Fruit fly (Drosophila melanogaster) whole organism, embryonic: ENCODE data around the gene ATPsynC.

Experiments used
- ATbp ChIP-seq: fragments of 200-800 bp; sonication (Bioruptor generic); optimal IDR thresholded peaks from 2 replicates; lab custom pipeline; 2017; ENCODE audit warnings: missing biosample characterization, mild to moderate bottlenecking, missing genetic modification characterization, missing genetic modification reagents
- Asciz ChIP-seq: fragments of 200-800 bp; sonication (Bioruptor generic); optimal IDR thresholded peaks from 2 replicates; lab custom pipeline; 2017; ENCODE audit warnings: missing biosample characterization, mild to moderate bottlenecking, missing genetic modification characterization, missing genetic modification reagents
- Awh ChIP-seq: fragments of 200-800 bp; sonication (Bioruptor generic); IDR thresholded peaks from 2 replicates; pipeline ENCODE4, ENCODE4 v1.3.6; 2022; ENCODE audit warnings: missing biosample characterization, missing genetic modification characterization
- Bdp1 ChIP-seq: fragments of 200-800 bp; sonication (Bioruptor generic); optimal IDR thresholded peaks from 3 replicates; lab custom pipeline; 2016; ENCODE audit warnings: missing biosample characterization, missing genetic modification characterization
- CG11504 ChIP-seq: fragments of 200-800 bp; sonication (Bioruptor generic); optimal IDR thresholded peaks from 3 replicates; lab custom pipeline; 2019; ENCODE audit warnings: missing biosample characterization, mild to moderate bottlenecking, missing genetic modification characterization, moderate library complexity
- CG12071 ChIP-seq: fragments of 200-800 bp; sonication (Bioruptor generic); optimal IDR thresholded peaks from 3 replicates; lab custom pipeline; 2018; ENCODE audit warnings: missing biosample characterization, mild to moderate bottlenecking, missing genetic modification characterization
- CG14710 ChIP-seq: fragments of 200-800 bp; sonication (Bioruptor generic); optimal IDR thresholded peaks from 3 replicates; lab custom pipeline; 2019; ENCODE audit warnings: missing biosample characterization, mild to moderate bottlenecking, missing genetic modification characterization, moderate library complexity
- CG15269 ChIP-seq: fragments of 200-800 bp; sonication (Bioruptor generic); optimal IDR thresholded peaks from 2 replicates; lab custom pipeline; 2018; ENCODE audit warnings: missing biosample characterization, mild to moderate bottlenecking, missing genetic modification characterization, moderate library complexity
- CG15601 ChIP-seq: fragments of 200-800 bp; sonication (Bioruptor generic); optimal IDR thresholded peaks from 3 replicates; lab custom pipeline; 2019; ENCODE audit warnings: missing biosample characterization, mild to moderate bottlenecking, missing genetic modification characterization, moderate library complexity
- CG1603 ChIP-seq: fragments of 200-800 bp; sonication (Bioruptor generic); optimal IDR thresholded peaks from 2 replicates; lab custom pipeline; 2019; ENCODE audit warnings: missing biosample characterization, mild to moderate bottlenecking, missing genetic modification characterization, moderate library complexity
- CG17612 ChIP-seq: fragments of 200-800 bp; sonication (Bioruptor generic); IDR thresholded peaks from 2 replicates; pipeline ENCODE4 v1.3.6; 2022; ENCODE audit warnings: missing biosample characterization, missing genetic modification characterization
- CG18262 ChIP-seq: fragments of 200-800 bp; optimal IDR thresholded peaks from 3 replicates; lab custom pipeline; 2019; ENCODE audit warnings: missing biosample characterization, mild to moderate bottlenecking, missing genetic modification characterization, moderate library complexity
- CG2116 ChIP-seq: fragments of 200-800 bp; sonication (Bioruptor generic); optimal IDR thresholded peaks from 3 replicates; lab custom pipeline; 2018; ENCODE audit warnings: missing biosample characterization, mild to moderate bottlenecking, missing genetic modification characterization
- CG2120 ChIP-seq: fragments of 200-800 bp; sonication (Bioruptor generic); optimal IDR thresholded peaks from 3 replicates; lab custom pipeline; 2016; ENCODE audit warnings: missing biosample characterization, missing genetic modification characterization
- CG3407 ChIP-seq: fragments of 200-800 bp; sonication (Bioruptor generic); optimal IDR thresholded peaks from 2 replicates; lab custom pipeline; 2018; ENCODE audit warnings: missing biosample characterization, mild to moderate bottlenecking, missing genetic modification characterization
- CG43689 ChIP-seq: fragments of 200-800 bp; sonication (Bioruptor generic); IDR thresholded peaks from 2 replicates; pipeline ENCODE4 v1.3.6; 2022; ENCODE audit warnings: missing biosample characterization, missing genetic modification characterization
- CG4854 ChIP-seq: fragments of 200-800 bp; sonication (Bioruptor generic); optimal IDR thresholded peaks from 2 replicates; lab custom pipeline; 2016; ENCODE audit warnings: missing biosample characterization, missing genetic modification characterization, inconsistent platforms
- CG6765 ChIP-seq: fragments of 200-800 bp; sonication (Bioruptor generic); optimal IDR thresholded peaks from 3 replicates; lab custom pipeline; 2017; ENCODE audit warnings: missing biosample characterization, mild to moderate bottlenecking, missing genetic modification characterization
- CG6813 ChIP-seq: fragments of 200-800 bp; sonication (Bioruptor generic); optimal IDR thresholded peaks from 2 replicates; lab custom pipeline; 2017; ENCODE audit warnings: missing biosample characterization, missing genetic modification characterization, mild to moderate bottlenecking, moderate library complexity, missing genetic modification reagents
- CG8281 ChIP-seq: fragments of 200-800 bp; sonication (Bioruptor generic); optimal IDR thresholded peaks from 2 replicates; lab custom pipeline; 2018; ENCODE audit warnings: missing biosample characterization, mild to moderate bottlenecking, missing genetic modification characterization, moderate library complexity
- CG9437 ChIP-seq: fragments of 200-800 bp; sonication (Bioruptor generic); optimal IDR thresholded peaks from 2 replicates; lab custom pipeline; 2018; ENCODE audit warnings: missing biosample characterization, mild to moderate bottlenecking, missing genetic modification characterization
- Dll ChIP-seq: fragments of 200-800 bp; sonication (Bioruptor generic); IDR thresholded peaks from 4 replicates; pipeline ENCODE4 v1.3.6; 2022; ENCODE audit warnings: missing biosample characterization, missing genetic modification characterization; ENCODE audit not compliant: partially characterized antibody
- Gsc ChIP-seq: fragments of 200-800 bp; sonication (Bioruptor generic); IDR thresholded peaks from 2 replicates; pipeline ENCODE4 v1.3.6; 2022; ENCODE audit warnings: missing biosample characterization, missing genetic modification characterization
- HHEX ChIP-seq: fragments of 200-800 bp; sonication (Bioruptor generic); optimal IDR thresholded peaks from 3 replicates; lab custom pipeline; 2017; ENCODE audit warnings: missing biosample characterization, mild to moderate bottlenecking, missing genetic modification characterization, missing genetic modification reagents
- Hr78 ChIP-seq, 2 experiments: fragments of 200-800 bp in 1 of 2; fragments of >200 bp in 1 of 2; sonication (Bioruptor generic) in 1 of 2; optimal IDR thresholded peaks; 2 replicates each; lab custom pipeline; 2017 to 2019; ENCODE audit warnings: missing biosample characterization in 2 of 2, missing genetic modification characterization in 2 of 2, mild to moderate bottlenecking in 1 of 2, moderate library complexity in 1 of 2
- Nf-YB ChIP-seq: fragments of 200-800 bp; sonication (Bioruptor generic); optimal IDR thresholded peaks from 3 replicates; lab custom pipeline; 2019; ENCODE audit warnings: missing biosample characterization, mild to moderate bottlenecking, missing genetic modification characterization, moderate library complexity
- Optix ChIP-seq: fragments of 200-800 bp; sonication (Bioruptor generic); IDR thresholded peaks from 3 replicates; pipeline ENCODE4 v1.3.6; 2022; ENCODE audit warnings: missing biosample characterization, missing genetic modification characterization
- Pdp1 ChIP-seq, 2 experiments: fragments of 200-800 bp; sonication (Bioruptor generic); optimal IDR thresholded peaks; 3 replicates each; lab custom pipeline; 2016; ENCODE audit warnings: missing biosample characterization in 2 of 2, missing genetic modification characterization in 2 of 2, mild to moderate bottlenecking in 1 of 2, moderate library complexity in 1 of 2
- Sox102F ChIP-seq: fragments of 200-800 bp; sonication (Bioruptor generic); optimal IDR thresholded peaks from 2 replicates; lab custom pipeline; 2018; ENCODE audit warnings: missing biosample characterization, mild to moderate bottlenecking, missing genetic modification characterization, moderate library complexity
- ara ChIP-seq: fragments of 200-800 bp; sonication (Bioruptor generic); IDR thresholded peaks from 2 replicates; pipeline ENCODE4 v1.3.6; 2022; ENCODE audit warnings: missing biosample characterization, missing genetic modification characterization
- btn ChIP-seq: fragments of 200-800 bp; sonication (Bioruptor generic); optimal IDR thresholded peaks from 2 replicates; lab custom pipeline; 2016; ENCODE audit warnings: missing biosample characterization, missing genetic modification characterization
- crc ChIP-seq: fragments of 200-800 bp; sonication (Bioruptor generic); optimal IDR thresholded peaks from 2 replicates; lab custom pipeline; 2016; ENCODE audit warnings: missing biosample characterization, missing genetic modification characterization
- dmrt99B ChIP-seq: fragments of 200-800 bp; sonication (Bioruptor generic); optimal IDR thresholded peaks from 2 replicates; lab custom pipeline; 2018; ENCODE audit warnings: missing biosample characterization, mild to moderate bottlenecking, missing genetic modification characterization, moderate library complexity
- fd102C ChIP-seq: fragments of 200-800 bp; sonication (Bioruptor generic); optimal IDR thresholded peaks from 2 replicates; lab custom pipeline; 2018; ENCODE audit warnings: missing biosample characterization, mild to moderate bottlenecking, missing genetic modification characterization, moderate library complexity
- gfzf ChIP-seq: fragments of 200-800 bp; sonication (Bioruptor generic); optimal IDR thresholded peaks from 2 replicates; lab custom pipeline; 2016; ENCODE audit warnings: missing biosample characterization, mild to moderate bottlenecking, missing genetic modification characterization, moderate library complexity
- lab ChIP-seq: fragments of 200-800 bp; sonication (Bioruptor generic); optimal IDR thresholded peaks from 3 replicates; lab custom pipeline; 2017; ENCODE audit warnings: missing biosample characterization, missing genetic modification characterization, mild to moderate bottlenecking, moderate library complexity, missing genetic modification reagents
- lmd ChIP-seq: fragments of 200-800 bp; sonication (Bioruptor generic); IDR thresholded peaks from 2 replicates; pipeline ENCODE4 v1.3.6; 2022; ENCODE audit warnings: missing biosample characterization, missing genetic modification characterization
- nmo ChIP-seq: fragments of 200-800 bp; sonication (Bioruptor generic); optimal IDR thresholded peaks from 2 replicates; lab custom pipeline; 2018; ENCODE audit warnings: missing biosample characterization, mild to moderate bottlenecking, missing genetic modification characterization, moderate library complexity
- oc ChIP-seq: fragments of 200-800 bp; sonication (Bioruptor generic); optimal IDR thresholded peaks from 2 replicates; lab custom pipeline; 2018; ENCODE audit warnings: missing biosample characterization, mild to moderate bottlenecking, missing genetic modification characterization, moderate library complexity
- otp ChIP-seq: fragments of 200-800 bp; sonication (Bioruptor generic); IDR thresholded peaks from 3 replicates; pipeline ENCODE4, ENCODE4 v1.3.6; 2022; ENCODE audit warnings: missing biosample characterization, missing genetic modification characterization
- pros ChIP-seq: fragments of 200-800 bp; sonication (Bioruptor generic); optimal IDR thresholded peaks from 3 replicates; lab custom pipeline; 2019; ENCODE audit warnings: missing biosample characterization, mild to moderate bottlenecking, missing genetic modification characterization, moderate library complexity
- sens ChIP-seq: fragments of 200-800 bp; sonication (Bioruptor generic); peaks from one replicate; lab custom pipeline; 2016; ENCODE audit warnings: missing biosample characterization, missing genetic modification characterization
- seq ChIP-seq: fragments of 200-800 bp; sonication (Bioruptor generic); IDR thresholded peaks from 2 replicates; pipeline ENCODE4 v1.3.6; 2022; ENCODE audit warnings: missing biosample characterization, missing genetic modification characterization
- tin ChIP-seq: fragments of 200-800 bp; sonication (Bioruptor generic); optimal IDR thresholded peaks from 3 replicates; lab custom pipeline; 2016; ENCODE audit warnings: missing biosample characterization, missing genetic modification characterization
- tll ChIP-seq, 2 experiments: fragments of 200-800 bp in 1 of 2; fragments of >200 bp in 1 of 2; sonication (Bioruptor generic) in 1 of 2; optimal IDR thresholded peaks; 2 replicates each; lab custom pipeline; 2017 to 2019; ENCODE audit warnings: missing biosample characterization in 2 of 2, missing genetic modification characterization in 2 of 2, mild to moderate bottlenecking in 1 of 2, moderate library complexity in 1 of 2
- vvl ChIP-seq: fragments of 200-800 bp; sonication (Bioruptor generic); IDR thresholded peaks from 2 replicates; pipeline ENCODE4 v1.3.6; 2022; ENCODE audit warnings: missing biosample characterization, missing genetic modification characterization
- wek ChIP-seq: fragments of 200-800 bp; sonication (Bioruptor generic); optimal IDR thresholded peaks from 3 replicates; lab custom pipeline; 2018; ENCODE audit warnings: missing biosample characterization, mild to moderate bottlenecking, missing genetic modification characterization, moderate library complexity
- yki ChIP-seq: fragments of >200 bp; optimal IDR thresholded peaks from 3 replicates; lab custom pipeline; 2018
- z ChIP-seq: fragments of 200-800 bp; sonication (Bioruptor generic); IDR thresholded peaks from 3 replicates; pipeline ENCODE4 v1.3.6; 2022; ENCODE audit warnings: missing biosample characterization, missing genetic modification characterization

The ATPsynC gene

dm6 chr3R:31241109-31241508 lies 21.7 kb upstream of the ATPsynC start:
- TF ChIP-seq CG8281: peak; percentile 59
- TF ChIP-seq CG3407: peak; percentile 2
- no peak for TF ChIP-seq CG18262 (tag; lab: Kevin White, UChicago)
- no peak for TF ChIP-seq ara
- no peak for TF ChIP-seq CG9437 (GFP tag; lab: Kevin White, UChicago)
- TF ChIP-seq Awh (GFP tag; lab: Robert Waterston, UW): peak; percentile 52; the same call in 1 of the 2 replicates
- TF ChIP-seq CG6813 (GFP tag; lab: Kevin White, UChicago): peak; percentile 19
- TF ChIP-seq CG15601: peak; percentile 11
- TF ChIP-seq oc (tag; lab: Kevin White, UChicago): peak; percentile 61
- no peak for TF ChIP-seq tin
- 0 out of 3 replicates have a peak, but pooled peaks have one; percentile 25 for TF ChIP-seq otp (GFP tag; lab: Robert Waterston, UW)
- TF ChIP-seq CG1603 (tag; lab: Kevin White, UChicago): peak; percentile 20
- peak; percentile 16 for TF ChIP-seq Sox102F (GFP tag; lab: Kevin White, UChicago)
- TF ChIP-seq Pdp1 (GFP tag; optimal IDR thresholded peaks at IDR 0.05; lab: Kevin White, UChicago): peak in 1 of 2 experiments; percentile 18
- peak; percentile 26 for TF ChIP-seq Asciz (GFP tag; lab: Kevin White, UChicago)
- TF ChIP-seq CG17612 (GFP tag; lab: Robert Waterston, UW): no peak
- TF ChIP-seq sens (GFP tag; lab: Kevin White, UChicago): peak; percentile 62
- peak; percentile 63 for TF ChIP-seq pros (GFP tag; lab: Kevin White, UChicago)
- TF ChIP-seq CG14710 (tag; lab: Kevin White, UChicago): no peak
- TF ChIP-seq dmrt99B (tag; lab: Kevin White, UChicago): peak; percentile 17
- TF ChIP-seq CG4854 (GFP tag; lab: Kevin White, UChicago): no peak
- peak; percentile 10 for TF ChIP-seq CG12071

DNA sequence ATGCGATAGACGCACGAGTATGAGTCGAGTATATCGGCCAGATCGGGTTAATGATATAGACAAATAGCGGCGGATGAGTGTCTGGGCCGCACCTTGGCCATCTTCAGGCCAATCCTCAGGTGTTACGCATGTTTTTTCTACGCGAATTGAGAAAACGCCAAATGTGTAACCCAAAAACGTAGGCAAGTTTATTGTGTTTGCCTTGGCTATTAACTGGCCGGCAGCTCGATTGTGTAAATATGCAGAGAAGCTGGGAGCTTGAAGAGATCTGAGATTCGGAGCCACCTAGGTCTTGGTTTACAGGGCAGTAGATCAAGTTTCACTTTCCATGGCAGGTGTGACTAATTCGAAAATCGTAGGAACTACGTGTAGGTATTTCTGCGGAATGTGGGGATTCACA lies 20.6 kb upstream of the ATPsynC start:
- no peak for TF ChIP-seq Optix
- peak; percentile 16 for TF ChIP-seq CG15269
- peak; percentile 14 for TF ChIP-seq wek
- TF ChIP-seq lab: peak; percentile 49
- 0 out of 2 replicates have a peak, but pooled peaks have one; percentile 34 for TF ChIP-seq seq
- TF ChIP-seq Pdp1 (GFP tag; optimal IDR thresholded peaks at IDR 0.05; lab: Kevin White, UChicago): peak in 1 of 2 experiments; percentile 29
- no peak for TF ChIP-seq gfzf (GFP tag; lab: Kevin White, UChicago)
- TF ChIP-seq Nf-YB (GFP tag; lab: Kevin White, UChicago): no peak
- TF ChIP-seq CG6765 (GFP tag; lab: Kevin White, UChicago): peak; percentile 20
- TF ChIP-seq CG4854 (GFP tag; lab: Kevin White, UChicago): no peak
- no peak for TF ChIP-seq crc (GFP tag; lab: Kevin White, UChicago)
- peak; percentile 4 for TF ChIP-seq CG2120
- TF ChIP-seq tll (GFP tag; optimal IDR thresholded peaks at IDR 0.05; lab: Kevin White, UChicago): no peak
- TF ChIP-seq CG11504 (tag; lab: Kevin White, UChicago): no peak
- TF ChIP-seq CG43689 (GFP tag; lab: Robert Waterston, UW): no peak
- 0 out of 2 replicates have a peak, but pooled peaks have one; percentile 27 for TF ChIP-seq vvl
- TF ChIP-seq ATbp (GFP tag; lab: Kevin White, UChicago): peak; percentile 54
- no peak for TF ChIP-seq HHEX (GFP tag; lab: Kevin White, UChicago)
- no peak for TF ChIP-seq Gsc (GFP tag; lab: Robert Waterston, UW)
- no peak for TF ChIP-seq fd102C
- TF ChIP-seq Dll (GFP tag; lab: Robert Waterston, UW): no peak
- no peak for TF ChIP-seq btn (GFP tag; lab: Kevin White, UChicago)
- TF ChIP-seq CG2116 (GFP tag; lab: Kevin White, UChicago): no peak
- TF ChIP-seq lmd (GFP tag; lab: Robert Waterston, UW): no peak
- no peak for TF ChIP-seq nmo
- TF ChIP-seq Hr78 (GFP tag; optimal IDR thresholded peaks at IDR 0.05; lab: Kevin White, UChicago): peak in 1 of 2 experiments; percentile 76
- no peak for TF ChIP-seq z
- TF ChIP-seq yki: no peak
- no peak for TF ChIP-seq Bdp1 (GFP tag; lab: Kevin White, UChicago)
